Worm (Caenorhabditis elegans) whole organism, mixed stage, embryonic: ENCODE results near the gene srh-244.

ENCODE experiments used
- bed-3 ChIP-seq: fragments of 200-800 bp; sonication (Bioruptor generic); optimal IDR thresholded peaks from 3 replicates; lab custom pipeline; 2018; ENCODE audit warnings: mild to moderate bottlenecking, missing genetic modification characterization, moderate library complexity, missing compliant biosample characterization
- ceh-43 ChIP-seq: fragments of 200-800 bp; sonication (Bioruptor generic); optimal IDR thresholded peaks from 2 replicates; lab custom pipeline; 2018; ENCODE audit warnings: mild to moderate bottlenecking, missing genetic modification characterization, moderate library complexity, missing compliant biosample characterization
- ces-1 ChIP-seq: fragments of 150-350 bp; optimal IDR thresholded peaks from 2 replicates; lab custom pipeline; 2014; ENCODE audit warnings: missing biosample characterization, missing genetic modification reagents, missing genetic modification characterization
- drap-1 ChIP-seq: fragments of 200-800 bp; sonication (Bioruptor generic); optimal IDR thresholded peaks from 3 replicates; lab custom pipeline; 2018; ENCODE audit warnings: mild to moderate bottlenecking, missing genetic modification characterization, missing compliant biosample characterization
- hlh-1 ChIP-seq: fragments of 150-350 bp; optimal IDR thresholded peaks from 2 replicates; lab custom pipeline; 2014; ENCODE audit warnings: missing biosample characterization, missing genetic modification reagents, missing genetic modification characterization
- lin-13 ChIP-seq: fragments of 150-350 bp; optimal IDR thresholded peaks from 2 replicates; lab custom pipeline; 2014; ENCODE audit warnings: missing biosample characterization, missing genetic modification characterization
- mab-5 ChIP-seq: fragments of 150-350 bp; optimal IDR thresholded peaks from 2 replicates; lab custom pipeline; 2014; ENCODE audit warnings: missing biosample characterization, missing genetic modification characterization
- nhr-12 ChIP-seq: fragments of 150-350 bp; optimal IDR thresholded peaks from 2 replicates; lab custom pipeline; 2014; ENCODE audit warnings: missing biosample characterization, missing genetic modification characterization
- nhr-28 ChIP-seq: fragments of 150-350 bp; optimal IDR thresholded peaks from 2 replicates; lab custom pipeline; 2014; ENCODE audit warnings: missing biosample characterization, missing genetic modification characterization
- nhr-76 ChIP-seq: sonication (generic microtip); optimal IDR thresholded peaks from 2 replicates; lab custom pipeline; 2017; ENCODE audit warnings: missing biosample characterization, missing genetic modification characterization
- pha-4 ChIP-seq: fragments of 150-350 bp; optimal IDR thresholded peaks from 2 replicates; lab custom pipeline; 2018; ENCODE audit warnings: missing biosample characterization, missing genetic modification reagents, missing genetic modification characterization
- sptf-1 ChIP-seq: sonication (generic microtip); optimal IDR thresholded peaks from 2 replicates; lab custom pipeline; 2017; ENCODE audit warnings: mild to moderate bottlenecking, missing genetic modification characterization, moderate library complexity, missing compliant biosample characterization
- tbx-8 ChIP-seq: fragments of 200-800 bp; sonication (Bioruptor generic); optimal IDR thresholded peaks from 2 replicates; lab custom pipeline; 2018; ENCODE audit warnings: mild to moderate bottlenecking, missing genetic modification characterization, moderate library complexity, missing compliant biosample characterization
- unc-120 ChIP-seq: sonication (generic microtip); optimal IDR thresholded peaks from 2 replicates; lab custom pipeline; 2017; ENCODE audit warnings: missing genetic modification characterization, missing compliant biosample characterization; ENCODE audit not compliant: poor library complexity, severe bottlenecking
- ztf-11 ChIP-seq: fragments of 150-350 bp; optimal IDR thresholded peaks from 2 replicates; lab custom pipeline; 2014; ENCODE audit warnings: missing biosample characterization, missing genetic modification characterization

srh-244 gene

ce11 chrV:7389771-7390170 lies 46.1 kb downstream of the srh-244 start, which contains the start of gene C02H6.1:
TSS of gene C02H6.1 (minus strand) at chrV:7389871.
- TF ChIP-seq ztf-11 (tag; lab: Kevin White, UChicago), result no peak
- TF ChIP-seq nhr-76 (tag; lab: Kevin White, UChicago), result no peak
- TF ChIP-seq nhr-28, result no peak
- TF ChIP-seq ceh-43 (GFP tag; lab: Kevin White, UChicago), result no peak
- no peak for TF ChIP-seq hlh-1 (tag; lab: Kevin White, UChicago)
- TF ChIP-seq ces-1 (GFP tag; lab: Kevin White, UChicago), result no peak
- no peak for TF ChIP-seq drap-1 (GFP tag; lab: Kevin White, UChicago)
- TF ChIP-seq nhr-12 (tag; lab: Kevin White, UChicago), result no peak
- TF ChIP-seq unc-120 (tag; lab: Kevin White, UChicago), result no peak

DNA sequence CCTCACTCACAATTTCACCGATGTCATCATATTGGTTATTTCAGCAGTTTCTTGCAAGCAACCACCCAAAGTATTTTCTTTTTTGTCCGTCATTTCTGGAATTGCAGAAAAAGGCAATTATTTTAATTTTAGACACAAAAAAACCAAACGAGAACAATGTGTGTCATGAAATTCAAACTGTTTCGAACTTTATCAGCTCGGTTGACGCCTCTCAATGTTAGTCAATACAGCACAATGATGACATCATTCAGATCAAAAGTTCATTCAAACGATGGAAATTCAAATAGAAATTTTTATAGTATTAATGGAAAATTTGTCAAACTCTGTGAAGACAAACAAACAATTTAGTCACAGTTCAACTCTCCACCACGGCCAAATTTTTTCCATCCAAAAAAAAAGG lies 48.3 kb downstream of the srh-244 start, which contains the start of gene fbxa-105:
TSS of gene fbxa-105 (minus strand) at position 97 of the 400 bp plus-strand sequence.
- TF ChIP-seq sptf-1 (tag; lab: Kevin White, UChicago) (no peak), ceh-43 (GFP tag; lab: Kevin White, UChicago) (no peak), lin-13 (no peak), bed-3 (GFP tag; lab: Kevin White, UChicago) (no peak), tbx-8 (GFP tag; lab: Kevin White, UChicago) (no peak), pha-4 (no peak), ztf-11 (tag; lab: Kevin White, UChicago) (no peak), hlh-1 (tag; lab: Kevin White, UChicago) (no peak), mab-5 (tag; lab: Kevin White, UChicago) (no peak)
